Fruit fly (Drosophila melanogaster): ENCODE results near the gene CG46434.

Gene CG46434

DNA sequence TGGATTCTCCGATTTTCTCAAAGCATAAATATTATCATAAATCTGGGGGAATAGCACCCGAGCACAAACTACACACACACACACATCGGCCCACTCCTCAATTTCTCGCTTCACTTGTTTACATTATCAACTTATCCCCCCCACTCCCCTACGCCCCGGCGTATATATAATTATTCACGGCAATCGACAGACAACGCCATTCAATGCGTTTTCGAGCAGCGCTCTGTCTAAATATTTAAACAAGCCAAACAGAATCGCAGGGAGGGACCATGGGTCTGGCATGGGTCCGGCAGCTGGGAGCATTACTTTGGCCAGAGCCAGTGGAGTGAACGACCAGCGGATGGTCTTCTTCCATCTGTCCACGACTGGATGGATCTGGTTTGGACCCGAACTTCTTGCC, 31.6 kb upstream of the CG46434 start:
- TF ChIP-seq CG7101 (tag; optimal IDR thresholded peaks at IDR 0.05) = peak; percentile 35
- TF ChIP-seq Crg-1 (GFP tag; optimal IDR thresholded peaks at IDR 0.05) = no peak
- no peak for TF ChIP-seq CG7045 (GFP tag; optimal IDR thresholded peaks at IDR 0.05)
- TF ChIP-seq CG1620 (GFP tag; optimal IDR thresholded peaks at IDR 0.05) = no peak
- no peak for TF ChIP-seq Mnt (GFP tag; optimal IDR thresholded peaks at IDR 0.05)
- TF ChIP-seq cic (GFP tag; optimal IDR thresholded peaks at IDR 0.05) = no peak

DNA sequence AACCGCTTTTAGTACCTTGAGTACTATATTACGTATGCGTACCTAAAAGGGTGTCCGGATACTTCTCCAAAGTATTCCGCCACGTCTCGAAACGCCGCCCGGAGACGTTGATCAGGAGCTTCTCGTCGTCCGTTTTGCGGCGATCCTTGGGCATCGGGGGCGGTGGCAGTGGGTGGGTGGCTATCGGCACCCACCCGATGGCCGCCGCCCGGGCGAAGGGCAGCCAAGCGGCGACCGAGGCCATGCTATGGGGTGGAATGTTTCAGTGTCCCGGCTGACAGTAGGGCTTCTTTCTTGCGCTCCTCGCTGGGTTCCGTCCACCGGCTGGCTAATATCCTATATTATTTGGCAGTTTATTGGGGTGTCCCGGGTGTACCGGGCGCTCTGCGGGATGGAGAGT, 30.4 kb upstream of the CG46434 start:
- no peak for TF ChIP-seq toe (GFP tag; optimal IDR thresholded peaks at IDR 0.05)
- TF ChIP-seq tj (GFP tag; optimal IDR thresholded peaks at IDR 0.05) = no peak
- TF ChIP-seq Crg-1 (GFP tag; optimal IDR thresholded peaks at IDR 0.05) = no peak
- no peak for TF ChIP-seq Clk (GFP tag; optimal IDR thresholded peaks at IDR 0.05)
- no peak for TF ChIP-seq CG14711 (tag; optimal IDR thresholded peaks at IDR 0.05)
- no peak for TF ChIP-seq Hr96 (GFP tag; optimal IDR thresholded peaks at IDR 0.05)
- no peak for TF ChIP-seq CG7045 (GFP tag; optimal IDR thresholded peaks at IDR 0.05)

DNA sequence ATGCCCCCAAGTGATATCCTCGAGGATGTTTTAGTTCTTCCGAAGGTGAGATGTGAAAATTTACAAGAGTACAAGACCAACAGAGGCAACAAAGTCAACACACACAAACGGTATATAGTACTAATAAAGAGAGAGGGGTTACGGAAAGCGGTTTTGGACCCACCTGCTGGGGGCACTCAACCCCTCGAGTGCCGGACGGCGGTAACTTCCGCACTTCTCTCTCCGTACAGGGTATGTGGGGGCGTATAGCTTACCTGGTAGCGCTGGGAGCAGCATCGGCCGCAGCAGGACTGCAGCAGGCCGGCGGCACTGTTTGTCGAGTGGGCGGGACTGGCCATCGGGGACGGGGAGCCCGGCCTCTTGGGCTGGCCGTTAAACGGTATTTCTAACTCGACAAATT, 25.4 kb upstream of the CG46434 start:
- TF ChIP-seq kay (GFP tag; ENCODE audit: borderline replicate concordance) (no peak), cnc (optimal IDR thresholded peaks at IDR 0.05) (no peak), tj (GFP tag; optimal IDR thresholded peaks at IDR 0.05) (no peak), toe (GFP tag; optimal IDR thresholded peaks at IDR 0.05) (no peak), ovo (GFP tag; optimal IDR thresholded peaks at IDR 0.05) (no peak), cic (GFP tag; optimal IDR thresholded peaks at IDR 0.05) (no peak), CG7045 (GFP tag; optimal IDR thresholded peaks at IDR 0.05) (no peak), Crg-1 (GFP tag; optimal IDR thresholded peaks at IDR 0.05) (no peak), Hr96 (GFP tag; optimal IDR thresholded peaks at IDR 0.05) (no peak), CG5204 (GFP tag; optimal IDR thresholded peaks at IDR 0.05) (no peak), bab1 (GFP tag; optimal IDR thresholded peaks at IDR 0.05) (no peak), CG33017 (tag; optimal IDR thresholded peaks at IDR 0.05) (no peak)

DNA sequence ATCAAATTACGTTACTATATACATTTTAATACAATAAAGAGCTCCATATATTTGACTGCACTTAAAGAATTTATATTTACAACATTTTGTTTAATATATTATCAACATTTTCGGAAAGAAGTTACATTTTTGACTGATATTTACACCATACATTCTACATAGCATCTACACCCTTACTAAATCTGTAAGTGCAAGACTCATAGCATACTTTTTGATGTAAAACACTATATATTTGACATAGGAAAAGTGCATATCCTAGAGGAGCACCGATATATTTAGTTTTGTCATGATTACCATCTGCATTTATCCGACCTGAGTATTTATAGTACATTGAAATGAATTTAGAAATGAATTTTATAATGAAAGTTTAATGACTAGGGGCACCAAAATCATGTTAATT, 25.0 kb upstream of the CG46434 start:
- TF ChIP-seq ovo (GFP tag; optimal IDR thresholded peaks at IDR 0.05) (no peak), kay (GFP tag; ENCODE audit: borderline replicate concordance) (no peak), CG14711 (tag; optimal IDR thresholded peaks at IDR 0.05) (no peak)

DNA sequence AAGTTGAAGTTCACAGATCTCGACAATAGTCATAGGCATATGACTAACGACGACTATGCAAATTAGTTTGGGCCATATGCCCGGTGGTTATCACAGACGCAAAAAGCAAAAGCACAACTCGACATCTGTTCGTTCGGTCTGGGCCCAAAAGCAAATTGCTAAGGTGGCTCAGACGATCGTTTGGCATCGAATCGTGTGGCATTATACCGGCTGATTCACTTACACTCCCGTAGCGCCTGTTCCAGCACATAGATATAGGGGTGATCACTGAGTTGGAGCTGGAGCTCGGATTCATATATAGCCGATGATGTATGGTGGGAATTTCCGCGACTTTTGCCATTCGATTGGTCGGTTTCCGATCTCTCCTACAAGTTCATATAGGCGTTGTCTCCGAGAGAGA, 22.1 kb upstream of the CG46434 start:
- TF ChIP-seq CG7045 (GFP tag; optimal IDR thresholded peaks at IDR 0.05) (no peak), CG14711 (tag; optimal IDR thresholded peaks at IDR 0.05) (no peak), Mnt (GFP tag; optimal IDR thresholded peaks at IDR 0.05) (no peak), CG33017 (tag; optimal IDR thresholded peaks at IDR 0.05) (no peak), CG7101 (tag; optimal IDR thresholded peaks at IDR 0.05) (no peak), bab1 (GFP tag; optimal IDR thresholded peaks at IDR 0.05) (no peak), kay (GFP tag; ENCODE audit: borderline replicate concordance) (no peak), CG12768 (GFP tag; optimal IDR thresholded peaks at IDR 0.05) (no peak), CG5204 (GFP tag; optimal IDR thresholded peaks at IDR 0.05) (no peak), Crg-1 (GFP tag; optimal IDR thresholded peaks at IDR 0.05) (no peak), CG11617 (GFP tag; optimal IDR thresholded peaks at IDR 0.05) (no peak), Clk (GFP tag; optimal IDR thresholded peaks at IDR 0.05) (no peak), toe (GFP tag; optimal IDR thresholded peaks at IDR 0.05) (no peak), cnc (optimal IDR thresholded peaks at IDR 0.05) (no peak), pad (GFP tag; optimal IDR thresholded peaks at IDR 0.05) (no peak), CG1620 (GFP tag; optimal IDR thresholded peaks at IDR 0.05) (no peak)

DNA sequence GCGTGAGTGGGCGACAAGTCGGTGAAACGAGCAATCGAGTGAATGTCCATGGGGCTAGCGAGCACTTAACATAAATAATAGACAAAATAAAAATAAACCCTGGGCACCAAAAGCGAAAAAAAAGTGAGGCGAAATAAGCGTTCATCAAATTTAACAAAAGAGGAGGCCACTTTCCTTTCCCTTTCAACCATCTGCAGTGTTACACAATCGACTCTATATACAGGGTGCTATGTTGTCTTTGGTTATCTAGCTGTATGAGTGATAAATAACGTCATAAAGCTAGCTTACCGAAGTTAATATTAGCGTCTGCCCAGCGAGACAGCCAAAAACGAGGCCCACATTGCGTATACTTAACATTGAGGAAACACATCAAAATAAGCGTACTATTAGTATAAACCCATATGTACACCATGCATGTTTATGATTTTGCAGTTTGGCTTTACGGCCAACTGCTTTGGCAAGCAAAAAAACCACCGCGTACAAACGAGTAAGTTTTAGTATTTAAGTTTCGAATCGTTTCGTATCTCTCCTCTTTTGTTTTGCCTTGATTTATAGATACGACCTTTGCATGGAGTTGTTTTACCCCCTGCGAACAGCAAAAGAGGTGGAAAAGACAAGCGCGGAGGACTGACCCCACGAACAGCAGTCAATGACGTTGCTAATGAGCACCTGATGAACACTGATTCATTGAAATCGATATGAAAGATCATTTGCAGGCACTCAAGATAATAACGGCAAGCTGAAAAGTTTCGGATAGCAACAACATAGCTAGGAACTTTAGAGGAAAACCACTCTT, 21.1 kb upstream of the CG46434 start:
- TF ChIP-seq cnc (optimal IDR thresholded peaks at IDR 0.05) = no peak
- no peak for TF ChIP-seq toe (GFP tag; optimal IDR thresholded peaks at IDR 0.05)
- no peak for TF ChIP-seq kay (GFP tag; ENCODE audit: borderline replicate concordance)
- TF ChIP-seq pad (GFP tag; optimal IDR thresholded peaks at IDR 0.05) = no peak
- TF ChIP-seq ovo (GFP tag; optimal IDR thresholded peaks at IDR 0.05) = no peak
- no peak for TF ChIP-seq CG14711 (tag; optimal IDR thresholded peaks at IDR 0.05)
- TF ChIP-seq CG11617 (GFP tag; optimal IDR thresholded peaks at IDR 0.05) = no peak
- TF ChIP-seq Clk (GFP tag; optimal IDR thresholded peaks at IDR 0.05) = no peak
- no peak for TF ChIP-seq cic (GFP tag; optimal IDR thresholded peaks at IDR 0.05)
- TF ChIP-seq Hr96 (GFP tag; optimal IDR thresholded peaks at IDR 0.05) = no peak
- TF ChIP-seq Mnt (GFP tag; optimal IDR thresholded peaks at IDR 0.05) = no peak

DNA sequence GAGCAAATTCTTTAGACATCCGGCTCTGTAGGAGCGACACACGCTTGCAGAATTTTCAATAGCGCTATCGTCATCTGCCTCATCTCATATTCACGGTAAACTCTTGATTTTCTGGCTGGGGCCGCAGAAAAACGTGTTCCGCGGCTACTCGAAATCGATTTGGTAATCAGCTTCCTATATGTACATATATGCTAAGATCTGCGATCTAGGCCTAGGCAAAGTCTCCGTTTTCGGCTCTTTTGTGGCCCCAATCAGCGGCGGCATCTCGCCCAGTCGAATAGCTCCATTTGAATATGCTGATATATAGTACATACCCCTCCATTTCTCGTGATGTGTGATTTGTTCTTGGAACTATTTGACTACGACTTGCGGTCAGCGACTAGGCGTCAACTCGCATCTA, 19.0 kb upstream of the CG46434 start:
- no peak for TF ChIP-seq cic (GFP tag; optimal IDR thresholded peaks at IDR 0.05)
- TF ChIP-seq toe (GFP tag; optimal IDR thresholded peaks at IDR 0.05) = no peak
- TF ChIP-seq CG33017 (tag; optimal IDR thresholded peaks at IDR 0.05) = no peak
- no peak for TF ChIP-seq CG12768 (GFP tag; optimal IDR thresholded peaks at IDR 0.05)
- TF ChIP-seq Mnt (GFP tag; optimal IDR thresholded peaks at IDR 0.05) = no peak
- TF ChIP-seq CG7101 (tag; optimal IDR thresholded peaks at IDR 0.05) = no peak
- no peak for TF ChIP-seq tj (GFP tag; optimal IDR thresholded peaks at IDR 0.05)
- TF ChIP-seq CG14711 (tag; optimal IDR thresholded peaks at IDR 0.05) = no peak
- no peak for TF ChIP-seq ovo (GFP tag; optimal IDR thresholded peaks at IDR 0.05)
- TF ChIP-seq CG5204 (GFP tag; optimal IDR thresholded peaks at IDR 0.05) = no peak
- no peak for TF ChIP-seq cnc (optimal IDR thresholded peaks at IDR 0.05)
- no peak for TF ChIP-seq CG7045 (GFP tag; optimal IDR thresholded peaks at IDR 0.05)
- no peak for TF ChIP-seq Clk (GFP tag; optimal IDR thresholded peaks at IDR 0.05)
- TF ChIP-seq Crg-1 (GFP tag; optimal IDR thresholded peaks at IDR 0.05) = no peak
